Fruit fly (Drosophila melanogaster): ENCODE measurements around the gene wap.

DNA sequence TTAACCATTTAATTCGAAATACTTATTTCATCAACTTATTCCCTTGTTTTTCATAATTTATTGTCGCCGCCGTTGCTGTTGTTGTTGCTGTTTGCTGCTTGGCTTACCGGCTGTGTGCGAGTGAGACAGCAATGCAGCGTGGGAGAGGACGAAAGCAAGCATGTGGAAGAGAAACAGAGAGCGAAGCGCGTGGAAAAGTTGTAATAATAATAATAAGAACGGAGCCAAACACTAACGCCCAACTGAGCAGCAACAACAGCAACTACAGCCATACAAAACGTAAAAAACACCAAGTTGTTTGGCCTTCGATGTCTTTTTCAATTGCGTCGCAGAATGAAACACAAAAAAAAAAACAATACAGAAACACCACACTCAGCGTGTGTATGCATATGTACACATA, 25.9 kb upstream of the wap start:
- TF ChIP-seq HLH106 (tag; optimal IDR thresholded peaks at IDR 0.05) (no peak), dl (GFP tag; optimal IDR thresholded peaks at IDR 0.05; ENCODE audit: insufficient read depth in 1 of 2, partially characterized antibody in 2 of 2) (no peak), Hr83 (GFP tag; optimal IDR thresholded peaks at IDR 0.05; ENCODE audit: poor library complexity, severe bottlenecking) (no peak), sv (GFP tag; optimal IDR thresholded peaks at IDR 0.05) (no peak), N (GFP tag; optimal IDR thresholded peaks at IDR 0.05) (no peak)
